Worm (Caenorhabditis elegans): ENCODE data around the gene srh-47.
"Not testable (repeated sequence)": the region's sequence is repeated elsewhere in the genome, so short reads cannot be mapped to it uniquely, and the experiment has no call there.

- not testable (repeated sequence) for TF ChIP-seq nhr-77 (tag; optimal IDR thresholded peaks at IDR 0.05); ceh-82 (tag; optimal IDR thresholded peaks at IDR 0.05); ZK546.5 (tag; optimal IDR thresholded peaks at IDR 0.05); R02D3.7 (tag; optimal IDR thresholded peaks at IDR 0.05); mes-2 (tag; optimal IDR thresholded peaks at IDR 0.05; ENCODE audit: poor library complexity, severe bottlenecking); fkh-10 (GFP tag; optimal IDR thresholded peaks at IDR 0.05); unc-62 (GFP tag; optimal IDR thresholded peaks at IDR 0.05 in 1 of 2); unc-62 (tag; optimal IDR thresholded peaks at IDR 0.05); nhr-25 (tag; optimal IDR thresholded peaks at IDR 0.05; ENCODE audit: borderline replicate concordance, insufficient read depth); nhr-28 (tag; optimal IDR thresholded peaks at IDR 0.05); ztf-7 (tag; optimal IDR thresholded peaks at IDR 0.05); ZK337.2 (GFP tag; IDR thresholded peaks at IDR 0.05); hlh-11 (tag; optimal IDR thresholded peaks at IDR 0.05)
These were observed 14.3 kb downstream of the srh-47 start, which contains the start of gene C03E10.3 for ce11 chrV:11286114-11286513.
